Worm (Caenorhabditis elegans) whole organism, L1 larva: ENCODE data around the gene osg-1.
A peak's percentile ranks its signal among the peaks of the same experiment; 100 is the strongest.

Source experiments
- C16A3.4 ChIP-seq: fragments of 150-350 bp; optimal IDR thresholded peaks from 2 replicates; lab custom pipeline; 2014; ENCODE audit warnings: missing biosample characterization, missing genetic modification characterization
- C34B4.2 ChIP-seq: sonication (generic microtip); optimal IDR thresholded peaks from 2 replicates; lab custom pipeline; 2017; ENCODE audit warnings: mild to moderate bottlenecking, missing genetic modification characterization, missing compliant biosample characterization
- F16B12.6 ChIP-seq: fragments of 150-350 bp; optimal IDR thresholded peaks from 2 replicates; lab custom pipeline; 2014; ENCODE audit warnings: missing biosample characterization, missing genetic modification characterization
- Y116A8C.19 ChIP-seq: sonication (generic microtip); optimal IDR thresholded peaks from 2 replicates; lab custom pipeline; 2016; ENCODE audit warnings: missing compliant biosample characterization, missing genetic modification characterization, borderline replicate concordance
- aha-1 ChIP-seq: fragments of 150-350 bp; optimal IDR thresholded peaks from 2 replicates; lab custom pipeline; 2014; ENCODE audit warnings: missing biosample characterization, missing genetic modification characterization
- aly-2 ChIP-seq: fragments of 150-350 bp; optimal IDR thresholded peaks from 2 replicates; lab custom pipeline; 2014; ENCODE audit warnings: missing biosample characterization, missing genetic modification characterization
- ama-1 ChIP-seq: fragments of 150-350 bp; optimal IDR thresholded peaks from 2 replicates; lab custom pipeline; 2014
- ceh-8 ChIP-seq: fragments of 200-800 bp; sonication (Bioruptor generic); optimal IDR thresholded peaks from 2 replicates; lab custom pipeline; 2018; ENCODE audit warnings: mild to moderate bottlenecking, missing genetic modification characterization, moderate library complexity, missing compliant biosample characterization
- ceh-88 ChIP-seq: fragments of 200-800 bp; sonication (Bioruptor generic); IDR thresholded peaks from 2 replicates; pipeline ENCODE4 v1.3.6; 2022; ENCODE audit warnings: missing genetic modification characterization, missing compliant biosample characterization
- ceh-90 ChIP-seq: sonication (generic microtip); optimal IDR thresholded peaks from 2 replicates; lab custom pipeline; 2016; ENCODE audit warnings: missing genetic modification characterization, missing compliant biosample characterization
- dpl-1 ChIP-seq, 3 experiments: fragments of 150-350 bp in 2 of 3; sonication (generic microtip) in 1 of 3; optimal IDR thresholded peaks; 2 replicates each; lab custom pipeline; 2014 to 2017; ENCODE audit warnings: missing biosample characterization in 3 of 3, missing genetic modification characterization in 3 of 3, missing genetic modification reagents in 3 of 3
- efl-1 ChIP-seq, 4 experiments: fragments of 150-350 bp; optimal IDR thresholded peaks in 3 of 4; peaks in 1 of 4; 1 replicate in 1 of 4; 2 replicates in 3 of 4; lab custom pipeline; 2014; ENCODE audit warnings: missing biosample characterization in 2 of 4, missing genetic modification characterization in 2 of 4, missing genetic modification reagents in 2 of 4
- efl-3 ChIP-seq: fragments of 200-800 bp; sonication (Bioruptor generic); optimal IDR thresholded peaks from 2 replicates; lab custom pipeline; 2018; ENCODE audit warnings: mild to moderate bottlenecking, missing genetic modification characterization, missing compliant biosample characterization
- egl-13 ChIP-seq: sonication (generic microtip); optimal IDR thresholded peaks from 2 replicates; lab custom pipeline; 2016; ENCODE audit warnings: missing genotype, missing genetic modification reagents, missing genetic modification characterization, missing compliant biosample characterization
- egl-27 ChIP-seq, 2 experiments: fragments of 150-350 bp in 1 of 2; sonication (generic microtip); optimal IDR thresholded peaks; 3 replicates each; lab custom pipeline; 2017 to 2018; ENCODE audit warnings: missing biosample characterization in 2 of 2, missing genetic modification characterization in 2 of 2, missing genetic modification reagents in 2 of 2
- elt-3 ChIP-seq, 6 experiments: fragments of 150-350 bp in 1 of 6; sonication (generic microtip); optimal IDR thresholded peaks; 2 replicates each; lab custom pipeline; 2017 to 2018; ENCODE audit warnings: missing biosample characterization in 6 of 6, missing genetic modification characterization in 6 of 6, inconsistent platforms in 1 of 6
- fkh-10 ChIP-seq: sonication (generic microtip); optimal IDR thresholded peaks from 2 replicates; lab custom pipeline; 2017; ENCODE audit warnings: missing biosample characterization, missing genetic modification reagents, missing genetic modification characterization
- fkh-4 ChIP-seq: sonication (generic microtip); optimal IDR thresholded peaks from 2 replicates; lab custom pipeline; 2016; ENCODE audit warnings: missing compliant biosample characterization, missing genetic modification characterization, borderline replicate concordance
- fkh-8 ChIP-seq: sonication (generic microtip); optimal IDR thresholded peaks from 2 replicates; lab custom pipeline; 2016; ENCODE audit warnings: mild to moderate bottlenecking, missing genetic modification characterization, missing compliant biosample characterization
- grh-1 ChIP-seq: fragments of 200-800 bp; sonication (Bioruptor generic); IDR thresholded peaks from 2 replicates; pipeline ENCODE4 v1.3.6; 2022; ENCODE audit warnings: missing genetic modification reagents, missing genetic modification characterization, missing compliant biosample characterization
- hlh-17 ChIP-seq: fragments of 200-800 bp; sonication (Bioruptor generic); optimal IDR thresholded peaks from 2 replicates; lab custom pipeline; 2018; ENCODE audit warnings: missing genetic modification characterization, mild to moderate bottlenecking, missing compliant biosample characterization, moderate library complexity, borderline replicate concordance
- isw-1 ChIP-seq: fragments of 200-800 bp; sonication (Bioruptor generic); IDR thresholded peaks from 2 replicates; pipeline ENCODE4 v1.3.6; 2022; ENCODE audit warnings: missing genetic modification characterization, missing compliant biosample characterization
- jun-1 ChIP-seq: fragments of 150-350 bp; optimal IDR thresholded peaks from 2 replicates; lab custom pipeline; 2014; ENCODE audit warnings: missing biosample characterization, missing genetic modification reagents, missing genetic modification characterization
- lin-13 ChIP-seq: fragments of 150-350 bp; optimal IDR thresholded peaks from 2 replicates; lab custom pipeline; 2014; ENCODE audit warnings: missing biosample characterization, missing genetic modification reagents, missing genetic modification characterization
- lin-15B ChIP-seq: fragments of 150-350 bp; sonication (generic microtip); optimal IDR thresholded peaks from 3 replicates; lab custom pipeline; 2014; ENCODE audit warnings: missing biosample characterization, missing genetic modification characterization
- lin-35 ChIP-seq, 2 experiments: fragments of 150-350 bp; optimal IDR thresholded peaks; 2 replicates each; lab custom pipeline; 2014; ENCODE audit warnings: missing biosample characterization in 2 of 2, missing genetic modification characterization in 2 of 2, missing genetic modification reagents in 2 of 2
- lin-39 ChIP-seq: fragments of 150-350 bp; optimal IDR thresholded peaks from 2 replicates; lab custom pipeline; 2014; ENCODE audit warnings: missing biosample characterization, missing genetic modification reagents, missing genetic modification characterization
- lir-3 ChIP-seq: sonication (generic microtip); optimal IDR thresholded peaks from 2 replicates; lab custom pipeline; 2016; ENCODE audit warnings: mild to moderate bottlenecking, missing genetic modification characterization, moderate library complexity, missing compliant biosample characterization; ENCODE audit not compliant: poor library complexity
- lsy-2 ChIP-seq, 2 experiments: fragments of 150-350 bp; optimal IDR thresholded peaks; 2 replicates each; lab custom pipeline; 2014; ENCODE audit warnings: missing biosample characterization in 2 of 2, missing genetic modification characterization in 2 of 2
- mab-9 ChIP-seq: fragments of 200-800 bp; sonication (Bioruptor generic); IDR thresholded peaks from 2 replicates; pipeline ENCODE4 v1.3.6; 2022; ENCODE audit warnings: missing genetic modification reagents, missing genetic modification characterization, missing compliant biosample characterization
- mef-2 ChIP-seq: fragments of 150-350 bp; optimal IDR thresholded peaks from 2 replicates; lab custom pipeline; 2014; ENCODE audit warnings: missing biosample characterization, missing genetic modification characterization
- mep-1 ChIP-seq: fragments of 150-350 bp; optimal IDR thresholded peaks from 2 replicates; lab custom pipeline; 2014; ENCODE audit warnings: missing biosample characterization, missing genetic modification characterization
- nhr-12 ChIP-seq: sonication (generic microtip); optimal IDR thresholded peaks from 2 replicates; lab custom pipeline; 2017; ENCODE audit warnings: missing biosample characterization, missing genetic modification characterization
- nhr-19 ChIP-seq: fragments of 200-800 bp; sonication (Bioruptor generic); conservative IDR thresholded peaks from 2 replicates; pipeline ENCODE4 v1.3.6; 2022; ENCODE audit warnings: missing genetic modification characterization, missing compliant biosample characterization
- nhr-237 ChIP-seq: fragments of 150-350 bp; optimal IDR thresholded peaks from 2 replicates; lab custom pipeline; 2014; ENCODE audit warnings: missing biosample characterization, missing genetic modification characterization
- nhr-28 ChIP-seq: fragments of 150-350 bp; optimal IDR thresholded peaks from 2 replicates; lab custom pipeline; 2014; ENCODE audit warnings: missing biosample characterization, missing genetic modification characterization
- nhr-47 ChIP-seq: sonication (generic microtip); optimal IDR thresholded peaks from 2 replicates; lab custom pipeline; 2016; ENCODE audit warnings: mild to moderate bottlenecking, missing genetic modification characterization, moderate library complexity, missing compliant biosample characterization
- nhr-71 ChIP-seq: sonication (generic microtip); optimal IDR thresholded peaks from 2 replicates; lab custom pipeline; 2016; ENCODE audit warnings: mild to moderate bottlenecking, missing genetic modification characterization, moderate library complexity, missing compliant biosample characterization
- nhr-84 ChIP-seq: sonication (generic microtip); optimal IDR thresholded peaks from 2 replicates; lab custom pipeline; 2017; ENCODE audit warnings: missing biosample characterization, missing genetic modification characterization
- nhr-85 ChIP-seq: sonication (generic microtip); peaks from one replicate; lab custom pipeline; 2016; ENCODE audit warnings: missing genetic modification characterization, inconsistent platforms, missing compliant biosample characterization
- nhr-90 ChIP-seq: sonication (generic microtip); optimal IDR thresholded peaks from 2 replicates; lab custom pipeline; 2016; ENCODE audit warnings: mild to moderate bottlenecking, missing genetic modification characterization, missing compliant biosample characterization; ENCODE audit not compliant: poor library complexity
- skn-1 ChIP-seq: fragments of 150-350 bp; optimal IDR thresholded peaks from 2 replicates; lab custom pipeline; 2014; ENCODE audit warnings: missing biosample characterization, missing genetic modification characterization
- snpc-4 ChIP-seq: fragments of 150-350 bp; optimal IDR thresholded peaks from 2 replicates; lab custom pipeline; 2014; ENCODE audit warnings: missing biosample characterization, missing genetic modification characterization
- snu-23 ChIP-seq: sonication (generic microtip); optimal IDR thresholded peaks from 2 replicates; lab custom pipeline; 2016; ENCODE audit warnings: missing genetic modification characterization, missing compliant biosample characterization
- sptf-1 ChIP-seq: fragments of 150-350 bp; optimal IDR thresholded peaks from 2 replicates; lab custom pipeline; 2014; ENCODE audit warnings: missing biosample characterization, missing genetic modification characterization
- swsn-7 ChIP-seq: sonication (generic microtip); optimal IDR thresholded peaks from 2 replicates; lab custom pipeline; 2016; ENCODE audit warnings: missing genetic modification characterization, missing compliant biosample characterization
- tbx-2 ChIP-seq: sonication (generic microtip); optimal IDR thresholded peaks from 2 replicates; lab custom pipeline; 2016; ENCODE audit warnings: missing genetic modification characterization, missing compliant biosample characterization
- tlp-1 ChIP-seq: fragments of 150-350 bp; optimal IDR thresholded peaks from 2 replicates; lab custom pipeline; 2014; ENCODE audit warnings: missing biosample characterization, missing genetic modification characterization
- unc-130 ChIP-seq: fragments of 150-350 bp; optimal IDR thresholded peaks from 2 replicates; lab custom pipeline; 2017; ENCODE audit warnings: missing biosample characterization, missing genetic modification characterization, inconsistent platforms
- unc-30 ChIP-seq: sonication (generic microtip); optimal IDR thresholded peaks from 2 replicates; lab custom pipeline; 2017; ENCODE audit warnings: missing biosample characterization, missing genetic modification characterization
- unc-62 ChIP-seq: fragments of 150-350 bp; optimal IDR thresholded peaks from 2 replicates; lab custom pipeline; 2014; ENCODE audit warnings: missing biosample characterization, missing genetic modification reagents, missing genetic modification characterization
- vab-15 ChIP-seq: sonication (generic microtip); optimal IDR thresholded peaks from 2 replicates; lab custom pipeline; 2017; ENCODE audit warnings: missing genotype, mild to moderate bottlenecking, missing genetic modification characterization, missing compliant biosample characterization
- zag-1 ChIP-seq: fragments of 150-350 bp; optimal IDR thresholded peaks from 2 replicates; lab custom pipeline; 2014; ENCODE audit warnings: missing biosample characterization, missing genetic modification characterization
- ztf-4 ChIP-seq: fragments of 150-350 bp; optimal IDR thresholded peaks from 2 replicates; lab custom pipeline; 2014; ENCODE audit warnings: missing biosample characterization, missing genetic modification characterization

osg-1 gene

DNA sequence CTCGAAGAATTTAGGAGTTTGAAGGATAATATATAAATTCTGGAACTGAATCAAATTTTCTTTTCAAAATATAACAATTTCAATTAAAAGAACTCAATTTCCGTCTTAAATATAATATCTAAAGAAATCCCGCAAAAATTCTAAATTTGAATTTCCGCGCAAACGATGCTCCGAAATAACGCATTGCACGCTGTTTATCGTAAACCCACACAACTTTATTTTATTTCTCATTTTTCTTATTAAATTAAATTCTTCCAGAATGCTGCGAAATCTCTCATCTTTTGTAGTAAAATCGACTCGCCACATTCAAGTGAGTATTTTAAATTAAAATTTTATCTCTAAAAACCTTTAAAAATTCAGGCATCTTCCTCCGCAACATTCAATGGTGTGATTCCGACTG, 11.6 kb downstream of the osg-1 start, which contains the start of gene R02F2.9:
R02F2.9 (plus strand) TSS at position 218 of the 400 bp plus-strand sequence.
- TF ChIP-seq isw-1 (GFP tag; lab: Robert Waterston, UW) (peak; percentile 54), nhr-90 (tag; lab: Kevin White, UChicago) (peak; percentile 46), nhr-85 (tag; lab: Kevin White, UChicago) (peak; percentile 75), ztf-4 (tag; lab: Kevin White, UChicago) (no peak), efl-3 (GFP tag; lab: Kevin White, UChicago) (no peak), mab-9 (GFP tag; lab: Robert Waterston, UW) (no peak), skn-1 (tag; lab: Kevin White, UChicago) (peak; percentile 74), fkh-4 (tag; lab: Kevin White, UChicago) (no peak), nhr-237 (tag; lab: Kevin White, UChicago) (no peak), mep-1 (peak; percentile 53), jun-1 (tag; lab: Kevin White, UChicago) (no peak), unc-30 (tag; lab: Kevin White, UChicago) (no peak), unc-62 (GFP tag; lab: Kevin White, UChicago) (no peak), ama-1 (no peak), snpc-4 (tag; lab: Kevin White, UChicago) (peak; percentile 17), ceh-90 (tag; lab: Kevin White, UChicago) (peak; percentile 37), Y116A8C.19 (no peak), nhr-47 (tag; lab: Kevin White, UChicago) (peak; percentile 79), unc-130 (tag; lab: Kevin White, UChicago) (no peak), lin-39 (tag; lab: Kevin White, UChicago) (peak; percentile 16), fkh-10 (GFP tag; lab: Kevin White, UChicago) (no peak), lsy-2 (tag; optimal IDR thresholded peaks at IDR 0.05; lab: Kevin White, UChicago) (peak; percentile 75 to 80), fkh-8 (tag; lab: Kevin White, UChicago) (peak; percentile 41), nhr-28 (tag; lab: Kevin White, UChicago) (no peak), vab-15 (tag; lab: Kevin White, UChicago) (no peak), sptf-1 (tag; lab: Kevin White, UChicago) (no peak), snu-23 (peak; percentile 74), lin-15B (tag; lab: Kevin White, UChicago) (peak; percentile 32), tlp-1 (no peak), C34B4.2 (tag; lab: Kevin White, UChicago) (no peak), ceh-8 (GFP tag; lab: Kevin White, UChicago) (no peak), aha-1 (tag; lab: Kevin White, UChicago) (no peak), lin-35 (GFP tag; optimal IDR thresholded peaks at IDR 0.05; lab: Kevin White, UChicago) (peak; percentile 91 to 96), dpl-1 (GFP tag; optimal IDR thresholded peaks at IDR 0.05; lab: Kevin White, UChicago) (peak; percentile 91 to 95 (median 94)), grh-1 (peak; percentile 53; the same call in 1 of the 2 replicates), lir-3 (tag; lab: Kevin White, UChicago) (peak; percentile 49), efl-1 (optimal IDR thresholded peaks at IDR 0.05; lab: Kevin White, UChicago) (peak; percentile 62 to 93), efl-1 (GFP tag; optimal IDR thresholded peaks at IDR 0.05 in 1 of 2; lab: Kevin White, UChicago) (peak; percentile 94 to 99), lin-13 (GFP tag; lab: Kevin White, UChicago) (peak; percentile 29), zag-1 (tag; lab: Kevin White, UChicago) (no peak), hlh-17 (GFP tag; lab: Kevin White, UChicago) (no peak), aly-2 (tag; lab: Kevin White, UChicago) (peak; percentile 13), swsn-7 (peak; percentile 71), C16A3.4 (peak; percentile 42), tbx-2 (tag; lab: Kevin White, UChicago) (peak; percentile 70), nhr-71 (tag; lab: Kevin White, UChicago) (peak; percentile 82), egl-27 (tag; optimal IDR thresholded peaks at IDR 0.05; lab: Kevin White, UChicago) (no peak), nhr-12 (tag; lab: Kevin White, UChicago) (no peak), nhr-19 (GFP tag; lab: Robert Waterston, UW) (peak; percentile 69), nhr-84 (tag; lab: Kevin White, UChicago) (no peak), F16B12.6 (tag; lab: Kevin White, UChicago) (no peak), ceh-88 (GFP tag; lab: Robert Waterston, UW) (no peak), mef-2 (tag; lab: Kevin White, UChicago) (no peak), egl-13 (tag; lab: Kevin White, UChicago) (peak; percentile 21), elt-3 (tag; optimal IDR thresholded peaks at IDR 0.05; lab: Kevin White, UChicago) (no peak)
